Worm (Caenorhabditis elegans) whole organism, mixed stage, embryonic: Measurements from ENCODE around the gene srj-29.

ENCODE experiments used
- M03D4.4 ChIP-seq: sonication (generic microtip); optimal IDR thresholded peaks from 2 replicates; lab custom pipeline; 2017; ENCODE audit warnings: mild to moderate bottlenecking, missing genetic modification characterization, missing compliant biosample characterization
- bed-3 ChIP-seq: fragments of 200-800 bp; sonication (Bioruptor generic); optimal IDR thresholded peaks from 3 replicates; lab custom pipeline; 2018; ENCODE audit warnings: mild to moderate bottlenecking, missing genetic modification characterization, moderate library complexity, missing compliant biosample characterization
- blmp-1 ChIP-seq: fragments of 150-350 bp; optimal IDR thresholded peaks from 2 replicates; lab custom pipeline; 2014; ENCODE audit warnings: missing biosample characterization, missing genetic modification characterization
- ceh-39 ChIP-seq: fragments of 150-350 bp; optimal IDR thresholded peaks from 2 replicates; lab custom pipeline; 2014; ENCODE audit warnings: missing biosample characterization, missing genetic modification characterization
- ceh-43 ChIP-seq: fragments of 200-800 bp; sonication (Bioruptor generic); optimal IDR thresholded peaks from 2 replicates; lab custom pipeline; 2018; ENCODE audit warnings: mild to moderate bottlenecking, missing genetic modification characterization, moderate library complexity, missing compliant biosample characterization
- ceh-83 ChIP-seq: fragments of 200-800 bp; sonication (Bioruptor generic); optimal IDR thresholded peaks from 2 replicates; lab custom pipeline; 2018; ENCODE audit warnings: mild to moderate bottlenecking, missing genetic modification characterization, missing compliant biosample characterization
- ces-1 ChIP-seq: fragments of 150-350 bp; optimal IDR thresholded peaks from 2 replicates; lab custom pipeline; 2014; ENCODE audit warnings: missing biosample characterization, missing genetic modification reagents, missing genetic modification characterization
- drap-1 ChIP-seq: fragments of 200-800 bp; sonication (Bioruptor generic); optimal IDR thresholded peaks from 3 replicates; lab custom pipeline; 2018; ENCODE audit warnings: mild to moderate bottlenecking, missing genetic modification characterization, missing compliant biosample characterization
- elt-1 ChIP-seq: sonication (generic microtip); optimal IDR thresholded peaks from 2 replicates; lab custom pipeline; 2017; ENCODE audit warnings: missing genetic modification characterization, mild to moderate bottlenecking, missing compliant biosample characterization, antibody characterized with exemption, moderate library complexity, borderline replicate concordance; ENCODE audit not compliant: insufficient read depth
- flh-1 ChIP-seq: fragments of 200-800 bp; sonication (Bioruptor generic); optimal IDR thresholded peaks from 2 replicates; lab custom pipeline; 2018; ENCODE audit warnings: mild to moderate bottlenecking, missing genetic modification characterization, moderate library complexity, missing compliant biosample characterization
- ham-2 ChIP-seq: fragments of 200-800 bp; sonication (Bioruptor generic); optimal IDR thresholded peaks from 2 replicates; lab custom pipeline; 2018; ENCODE audit warnings: mild to moderate bottlenecking, missing genetic modification characterization, missing compliant biosample characterization
- hlh-1 ChIP-seq: fragments of 150-350 bp; optimal IDR thresholded peaks from 2 replicates; lab custom pipeline; 2014; ENCODE audit warnings: missing biosample characterization, missing genetic modification reagents, missing genetic modification characterization
- lin-13 ChIP-seq: fragments of 150-350 bp; optimal IDR thresholded peaks from 2 replicates; lab custom pipeline; 2014; ENCODE audit warnings: missing biosample characterization, missing genetic modification characterization
- lin-32 ChIP-seq: fragments of 200-800 bp; sonication (Bioruptor generic); optimal IDR thresholded peaks from 2 replicates; lab custom pipeline; 2018; ENCODE audit warnings: mild to moderate bottlenecking, missing genetic modification characterization, missing compliant biosample characterization
- mab-5 ChIP-seq: fragments of 150-350 bp; optimal IDR thresholded peaks from 2 replicates; lab custom pipeline; 2014; ENCODE audit warnings: missing biosample characterization, missing genetic modification characterization
- mep-1 ChIP-seq: fragments of 150-350 bp; optimal IDR thresholded peaks from 2 replicates; lab custom pipeline; 2017; ENCODE audit warnings: missing biosample characterization, missing genetic modification reagents, missing genetic modification characterization, inconsistent platforms
- mls-2 ChIP-seq: sonication (generic microtip); optimal IDR thresholded peaks from 2 replicates; lab custom pipeline; 2016; ENCODE audit warnings: mild to moderate bottlenecking, missing genetic modification characterization, moderate library complexity, missing compliant biosample characterization
- nhr-12 ChIP-seq: fragments of 150-350 bp; optimal IDR thresholded peaks from 2 replicates; lab custom pipeline; 2014; ENCODE audit warnings: missing biosample characterization, missing genetic modification characterization
- nhr-2 ChIP-seq: fragments of 150-350 bp; optimal IDR thresholded peaks from 2 replicates; lab custom pipeline; 2014; ENCODE audit warnings: missing biosample characterization, missing genetic modification characterization
- nhr-237 ChIP-seq: fragments of 150-350 bp; optimal IDR thresholded peaks from 2 replicates; lab custom pipeline; 2014; ENCODE audit warnings: missing biosample characterization, missing genetic modification characterization
- nhr-28 ChIP-seq: fragments of 150-350 bp; optimal IDR thresholded peaks from 2 replicates; lab custom pipeline; 2014; ENCODE audit warnings: missing biosample characterization, missing genetic modification characterization
- nhr-76 ChIP-seq: sonication (generic microtip); optimal IDR thresholded peaks from 2 replicates; lab custom pipeline; 2017; ENCODE audit warnings: missing biosample characterization, missing genetic modification characterization
- pha-4 ChIP-seq: fragments of 150-350 bp; optimal IDR thresholded peaks from 2 replicates; lab custom pipeline; 2018; ENCODE audit warnings: missing biosample characterization, missing genetic modification reagents, missing genetic modification characterization
- sem-2 ChIP-seq: fragments of 200-800 bp; sonication (Bioruptor generic); optimal IDR thresholded peaks from 2 replicates; lab custom pipeline; 2018; ENCODE audit warnings: mild to moderate bottlenecking, missing genetic modification characterization, missing compliant biosample characterization
- snpc-4 ChIP-seq: fragments of 150-350 bp; optimal IDR thresholded peaks from 2 replicates; lab custom pipeline; 2014; ENCODE audit warnings: missing biosample characterization, missing genetic modification characterization
- sptf-1 ChIP-seq: sonication (generic microtip); optimal IDR thresholded peaks from 2 replicates; lab custom pipeline; 2017; ENCODE audit warnings: mild to moderate bottlenecking, missing genetic modification characterization, moderate library complexity, missing compliant biosample characterization
- tbx-8 ChIP-seq: fragments of 200-800 bp; sonication (Bioruptor generic); optimal IDR thresholded peaks from 2 replicates; lab custom pipeline; 2018; ENCODE audit warnings: mild to moderate bottlenecking, missing genetic modification characterization, moderate library complexity, missing compliant biosample characterization
- unc-120 ChIP-seq: sonication (generic microtip); optimal IDR thresholded peaks from 2 replicates; lab custom pipeline; 2017; ENCODE audit warnings: missing genetic modification characterization, missing compliant biosample characterization; ENCODE audit not compliant: poor library complexity, severe bottlenecking
- unc-39 ChIP-seq: fragments of 150-350 bp; optimal IDR thresholded peaks from 2 replicates; lab custom pipeline; 2014; ENCODE audit warnings: missing biosample characterization, missing genetic modification characterization
- unc-62 ChIP-seq: fragments of 150-350 bp; optimal IDR thresholded peaks from 2 replicates; lab custom pipeline; 2014; ENCODE audit warnings: missing biosample characterization, missing genetic modification reagents, missing genetic modification characterization
- ztf-11 ChIP-seq: fragments of 150-350 bp; optimal IDR thresholded peaks from 2 replicates; lab custom pipeline; 2014; ENCODE audit warnings: missing biosample characterization, missing genetic modification characterization

srj-29 gene

DNA sequence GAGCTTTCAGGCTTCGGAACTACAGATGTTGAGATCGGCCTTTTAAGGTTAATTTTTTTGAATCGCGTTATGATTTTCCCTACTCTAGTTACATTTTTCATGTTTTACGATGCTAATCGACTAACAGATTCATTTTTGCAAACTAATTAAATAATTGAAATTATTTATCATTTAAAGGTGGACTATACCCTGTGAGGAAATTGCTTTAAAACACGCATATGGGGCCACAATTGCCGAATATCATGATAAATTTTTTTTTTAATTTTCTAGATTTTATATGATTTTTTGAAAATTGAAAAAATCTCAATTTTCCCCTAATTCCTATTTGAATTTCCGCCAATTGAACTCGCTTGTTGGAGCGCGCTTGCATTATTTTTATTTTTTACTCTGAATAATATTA lies 13.5 kb upstream of the srj-29 start, which contains the start of gene fbxa-100:
fbxa-100 (minus strand) TSS at position 101 of the 400 bp plus-strand sequence.
- TF ChIP-seq lin-13 (tag; lab: Kevin White, UChicago) = no peak
- no peak for TF ChIP-seq nhr-76 (tag; lab: Kevin White, UChicago)
- no peak for TF ChIP-seq ceh-43 (GFP tag; lab: Kevin White, UChicago)
- no peak for TF ChIP-seq nhr-12 (tag; lab: Kevin White, UChicago)
- TF ChIP-seq hlh-1 (tag; lab: Kevin White, UChicago) = no peak
- no peak for TF ChIP-seq nhr-237 (tag; lab: Kevin White, UChicago)
- TF ChIP-seq pha-4 (tag; lab: Kevin White, UChicago) = no peak
- no peak for TF ChIP-seq bed-3 (GFP tag; lab: Kevin White, UChicago)
- no peak for TF ChIP-seq ces-1 (GFP tag; lab: Kevin White, UChicago)
- no peak for TF ChIP-seq ztf-11 (tag; lab: Kevin White, UChicago)

DNA sequence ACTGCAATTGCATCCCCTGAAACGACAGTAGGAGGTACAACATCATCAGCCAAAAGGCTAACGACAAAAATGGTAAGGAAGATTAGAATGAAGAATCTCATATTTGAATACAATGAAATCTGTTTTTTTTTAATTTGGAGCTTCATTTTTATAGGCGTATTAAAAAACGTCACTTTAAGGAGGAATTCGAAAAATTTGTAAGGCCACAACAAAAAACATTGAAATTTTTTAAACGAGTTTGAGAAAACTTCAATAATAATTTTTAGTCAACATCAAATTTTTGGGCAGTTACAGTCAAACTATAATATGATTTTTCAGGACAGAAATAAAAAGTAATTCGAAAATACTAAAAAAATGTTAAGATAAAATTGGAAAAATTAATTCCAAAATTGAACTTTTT lies 12.7 kb upstream of the srj-29 start, which contains the start of gene F14H3.14:
F14H3.14 (minus strand) TSS at position 101 of the 400 bp plus-strand sequence.
- TF ChIP-seq nhr-237 (tag; lab: Kevin White, UChicago) (no peak), elt-1 (tag; lab: Kevin White, UChicago) (no peak)

DNA sequence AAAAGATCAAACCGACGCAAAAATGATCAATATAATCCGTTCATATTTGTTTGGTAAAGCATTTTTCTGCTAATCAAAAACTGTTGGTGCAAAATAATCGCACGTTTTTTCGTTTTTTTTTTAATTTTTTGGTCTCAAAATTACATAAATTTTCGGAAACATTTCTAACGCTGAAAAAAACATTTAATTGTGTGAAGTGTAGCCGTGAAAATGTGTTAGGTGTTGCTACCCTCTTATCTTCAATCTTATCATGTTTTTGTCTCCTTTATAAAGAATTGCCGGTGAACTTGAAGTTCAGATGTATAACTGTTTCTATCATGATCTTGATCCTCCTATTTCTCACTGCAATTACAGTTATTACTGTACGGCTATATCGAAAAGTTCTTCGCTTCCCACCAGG lies 6.5 kb upstream of the srj-29 start, which contains the start of gene cyp-35D1:
cyp-35D1 (plus strand) TSS at position 301 of the 400 bp plus-strand sequence.
- TF ChIP-seq ces-1 (GFP tag; lab: Kevin White, UChicago) (no peak), nhr-28 (tag; lab: Kevin White, UChicago) (no peak), tbx-8 (GFP tag; lab: Kevin White, UChicago) (no peak), unc-39 (tag; lab: Kevin White, UChicago) (no peak), unc-62 (GFP tag; lab: Kevin White, UChicago) (no peak), nhr-237 (tag; lab: Kevin White, UChicago) (no peak), drap-1 (GFP tag; lab: Kevin White, UChicago) (no peak), M03D4.4 (tag; lab: Kevin White, UChicago) (no peak), sem-2 (GFP tag; lab: Kevin White, UChicago) (no peak), lin-13 (tag; lab: Kevin White, UChicago) (no peak), ztf-11 (tag; lab: Kevin White, UChicago) (no peak), ceh-39 (tag; lab: Kevin White, UChicago) (no peak), mep-1 (tag; lab: Kevin White, UChicago) (no peak), lin-32 (GFP tag; lab: Kevin White, UChicago) (no peak), flh-1 (GFP tag; lab: Kevin White, UChicago) (no peak), ceh-83 (no peak), nhr-2 (tag; lab: Kevin White, UChicago) (no peak), snpc-4 (no peak), blmp-1 (tag; lab: Kevin White, UChicago) (no peak)

DNA sequence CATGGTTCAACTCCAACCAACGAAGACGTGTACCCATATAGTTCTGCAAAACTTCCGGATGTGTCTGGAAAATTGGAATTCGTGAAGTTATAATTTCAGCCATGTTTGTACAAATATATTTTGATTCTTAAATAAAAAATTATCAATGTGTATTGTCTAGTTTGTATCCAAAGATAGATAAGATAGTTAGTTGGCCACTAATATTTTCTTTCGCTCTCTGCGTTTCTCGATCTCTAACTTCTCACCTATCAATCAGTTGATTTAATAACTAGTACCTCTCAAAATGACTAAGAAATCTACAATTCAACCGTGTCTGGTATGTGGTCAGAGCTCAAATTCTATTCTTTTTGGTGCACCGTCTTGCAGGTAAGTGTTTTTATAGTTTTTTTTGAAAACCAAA lies 4.3 kb upstream of the srj-29 start, which contains the start of gene nhr-176:
nhr-176 (plus strand) TSS at position 159 of the 400 bp plus-strand sequence.
- no peak for TF ChIP-seq bed-3 (GFP tag; lab: Kevin White, UChicago)
- no peak for TF ChIP-seq mep-1 (tag; lab: Kevin White, UChicago)
- no peak for TF ChIP-seq snpc-4
- no peak for TF ChIP-seq ham-2 (GFP tag; lab: Kevin White, UChicago)
- no peak for TF ChIP-seq mls-2 (tag; lab: Kevin White, UChicago)
- no peak for TF ChIP-seq hlh-1 (tag; lab: Kevin White, UChicago)
- no peak for TF ChIP-seq ztf-11 (tag; lab: Kevin White, UChicago)
- TF ChIP-seq flh-1 (GFP tag; lab: Kevin White, UChicago) = no peak
- TF ChIP-seq drap-1 (GFP tag; lab: Kevin White, UChicago) = no peak
- TF ChIP-seq unc-120 (tag; lab: Kevin White, UChicago) = no peak
- TF ChIP-seq nhr-2 (tag; lab: Kevin White, UChicago) = no peak
- no peak for TF ChIP-seq unc-62 (GFP tag; lab: Kevin White, UChicago)
- no peak for TF ChIP-seq mab-5 (tag; lab: Kevin White, UChicago)
- no peak for TF ChIP-seq nhr-12 (tag; lab: Kevin White, UChicago)

DNA sequence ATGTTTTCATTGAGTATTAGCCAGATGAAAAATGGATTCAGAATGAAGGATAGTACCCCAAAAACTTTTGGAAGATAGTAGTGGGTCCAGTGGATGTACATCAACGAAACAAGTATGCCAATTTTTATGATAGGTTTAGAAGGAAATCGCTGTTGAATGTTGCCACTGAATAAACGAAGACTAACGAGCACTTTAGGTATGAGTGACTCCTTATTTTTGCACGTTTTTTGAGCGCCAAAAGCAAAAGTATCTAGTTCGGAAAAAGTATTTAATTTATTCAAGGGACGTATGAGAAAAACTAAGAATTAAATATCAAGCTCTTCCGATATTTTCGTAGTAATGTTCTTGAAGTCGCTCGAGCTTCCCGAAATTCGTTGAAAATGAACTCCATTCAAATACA lies 1.6 kb upstream of the srj-29 start, which contains the start of gene srj-10:
srj-10 (minus strand) TSS at position 101 of the 400 bp plus-strand sequence.
- no peak for TF ChIP-seq nhr-237 (tag; lab: Kevin White, UChicago)
- TF ChIP-seq flh-1 (GFP tag; lab: Kevin White, UChicago) = no peak
- TF ChIP-seq ceh-83 = no peak
- TF ChIP-seq nhr-2 (tag; lab: Kevin White, UChicago) = no peak
- no peak for TF ChIP-seq ham-2 (GFP tag; lab: Kevin White, UChicago)
- no peak for TF ChIP-seq unc-62 (GFP tag; lab: Kevin White, UChicago)
- TF ChIP-seq elt-1 (tag; lab: Kevin White, UChicago) = no peak
- TF ChIP-seq sptf-1 (tag; lab: Kevin White, UChicago) = no peak
- TF ChIP-seq nhr-76 (tag; lab: Kevin White, UChicago) = no peak
- TF ChIP-seq tbx-8 (GFP tag; lab: Kevin White, UChicago) = no peak
- no peak for TF ChIP-seq unc-120 (tag; lab: Kevin White, UChicago)
